Worm (Caenorhabditis elegans) whole organism, L4/young adult: ENCODE data around the gene rnr-2.
A peak's percentile ranks its signal among the peaks of the same experiment; 100 is the strongest.

ENCODE experiments used
- W03F9.2 ChIP-seq: fragments of 150-350 bp; optimal IDR thresholded peaks from 2 replicates; lab custom pipeline; 2014; ENCODE audit warnings: missing biosample characterization, missing genetic modification characterization
- dao-5 ChIP-seq: sonication (generic microtip); optimal IDR thresholded peaks from 2 replicates; lab custom pipeline; 2016; ENCODE audit warnings: missing genotype, missing genetic modification characterization, moderate library complexity, missing compliant biosample characterization
- him-1 ChIP-seq: sonication (generic microtip); optimal IDR thresholded peaks from 2 replicates; lab custom pipeline; 2016; ENCODE audit warnings: missing genotype, missing genetic modification reagents, missing genetic modification characterization, missing compliant biosample characterization

The rnr-2 gene

DNA sequence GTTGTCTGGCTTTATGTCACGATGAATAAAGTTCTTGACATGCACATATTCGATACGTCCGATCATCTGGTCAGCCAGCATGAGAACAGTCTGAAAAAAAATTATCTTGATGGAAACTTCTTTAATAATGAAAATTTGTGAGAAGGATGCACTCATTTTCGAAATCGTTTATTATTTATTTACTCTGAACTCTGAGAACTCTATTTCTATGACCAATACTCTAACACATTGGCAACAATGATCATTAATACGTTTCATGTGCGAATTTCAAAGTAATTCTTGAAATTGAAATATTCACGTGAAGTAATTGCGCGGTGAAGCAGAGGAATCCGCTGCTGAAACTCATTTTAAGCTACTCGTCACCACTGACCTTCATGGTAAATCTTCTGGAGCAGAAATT is 9.1 kb downstream of the rnr-2 start:
- no peak for TF ChIP-seq dao-5 (tag; lab: Kevin White, UChicago)
- no peak for TF ChIP-seq him-1 (tag; lab: Kevin White, UChicago)
- no peak for TF ChIP-seq W03F9.2 (tag; lab: Kevin White, UChicago)

DNA sequence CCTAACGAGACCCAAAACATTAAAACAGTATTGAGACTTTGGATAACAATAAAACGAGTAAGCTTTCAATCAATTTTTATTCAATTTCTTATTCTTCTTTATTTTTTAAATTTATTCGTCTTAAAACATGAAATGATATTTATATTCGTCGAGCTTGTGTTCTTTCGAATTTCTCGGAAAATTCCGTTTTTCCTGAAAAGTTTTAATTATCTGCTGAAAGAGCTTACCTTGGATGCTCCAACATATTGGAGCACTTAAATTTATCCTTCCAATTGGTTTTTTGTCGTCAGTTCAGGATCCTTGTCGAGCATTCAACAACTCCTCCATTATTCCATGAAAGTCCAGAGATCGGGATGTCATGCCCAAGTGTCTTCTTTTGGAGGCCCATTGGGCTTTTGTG is 11.3 kb downstream of the rnr-2 start:
- TF ChIP-seq dao-5 (tag; lab: Kevin White, UChicago) (no peak), him-1 (tag; lab: Kevin White, UChicago) (no peak), W03F9.2 (tag; lab: Kevin White, UChicago) (no peak)

DNA sequence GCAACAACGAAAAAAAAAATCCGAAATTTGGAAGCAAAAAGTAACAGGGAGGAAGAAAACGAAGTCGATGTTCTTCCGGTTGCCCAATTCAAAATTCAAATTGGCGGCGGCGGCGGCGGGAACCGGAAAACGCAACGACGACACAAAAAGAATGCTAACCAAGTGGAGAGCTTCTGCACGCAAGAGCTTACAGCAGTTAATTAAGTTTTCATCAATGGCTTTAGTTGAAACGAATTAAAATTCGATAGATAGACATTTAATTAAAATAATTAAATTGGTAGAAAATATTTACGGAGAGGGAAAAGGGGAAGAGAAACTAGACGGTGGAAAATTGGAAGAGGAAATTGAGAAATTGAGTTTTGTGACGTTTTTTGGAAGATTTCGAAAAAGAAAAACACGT is 24.5 kb downstream of the rnr-2 start:
- no peak for TF ChIP-seq W03F9.2 (tag; lab: Kevin White, UChicago)

ce11 chrIII:4068120-4068519 is 26.6 kb downstream of the rnr-2 start:
- TF ChIP-seq W03F9.2 (tag; lab: Kevin White, UChicago): no peak
- no peak for TF ChIP-seq dao-5 (tag; lab: Kevin White, UChicago)
- TF ChIP-seq him-1 (tag; lab: Kevin White, UChicago): no peak

DNA sequence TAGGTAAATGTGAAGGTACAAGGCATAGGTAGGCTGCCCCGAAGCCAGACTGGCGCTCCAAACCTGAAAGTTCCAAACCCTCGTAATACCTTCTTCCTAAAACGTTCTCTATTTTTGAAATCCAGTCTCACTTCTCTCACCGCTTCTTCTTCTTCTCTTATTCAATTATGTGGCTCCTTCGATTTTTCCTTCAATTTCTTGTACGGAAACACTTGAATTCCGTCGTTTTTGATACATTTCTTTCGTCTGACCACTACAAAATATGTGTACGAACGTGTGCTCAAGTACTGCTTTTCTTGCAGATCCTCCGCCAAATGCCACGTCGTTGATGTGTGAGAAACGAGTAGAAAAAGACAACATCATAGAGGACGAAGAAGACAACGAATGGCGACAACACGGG is 28.4 kb downstream of the rnr-2 start, which contains the start of gene unc-79:
Gene unc-79, plus strand, starts transcription at position 301 of the 400 bp plus-strand sequence.
- TF ChIP-seq dao-5 (tag; lab: Kevin White, UChicago) (no peak), W03F9.2 (tag; lab: Kevin White, UChicago) (no peak)

DNA sequence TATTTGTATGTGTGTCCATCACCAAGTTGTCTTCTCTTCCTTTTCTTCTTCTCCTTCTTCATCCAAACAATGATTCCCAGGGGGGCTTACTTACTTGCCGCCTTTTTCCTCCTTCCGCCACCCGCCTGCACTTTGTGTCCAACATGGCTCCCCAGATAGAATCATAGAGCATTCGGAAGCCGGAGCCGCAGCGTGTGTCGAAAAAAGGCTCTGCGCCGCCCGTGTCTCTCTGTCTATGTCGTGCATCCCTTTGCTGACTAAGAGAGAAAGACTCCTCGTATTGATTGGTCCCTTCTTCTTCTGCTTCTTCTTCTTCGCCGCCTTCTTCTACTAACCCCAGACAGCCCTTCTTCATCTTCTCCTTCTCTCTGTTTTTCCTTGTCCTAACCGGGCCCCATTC is 31.0 kb downstream of the rnr-2 start:
- TF ChIP-seq W03F9.2 (tag; lab: Kevin White, UChicago) (no peak), dao-5 (tag; lab: Kevin White, UChicago) (no peak), him-1 (tag; lab: Kevin White, UChicago) (peak; percentile 57)

DNA sequence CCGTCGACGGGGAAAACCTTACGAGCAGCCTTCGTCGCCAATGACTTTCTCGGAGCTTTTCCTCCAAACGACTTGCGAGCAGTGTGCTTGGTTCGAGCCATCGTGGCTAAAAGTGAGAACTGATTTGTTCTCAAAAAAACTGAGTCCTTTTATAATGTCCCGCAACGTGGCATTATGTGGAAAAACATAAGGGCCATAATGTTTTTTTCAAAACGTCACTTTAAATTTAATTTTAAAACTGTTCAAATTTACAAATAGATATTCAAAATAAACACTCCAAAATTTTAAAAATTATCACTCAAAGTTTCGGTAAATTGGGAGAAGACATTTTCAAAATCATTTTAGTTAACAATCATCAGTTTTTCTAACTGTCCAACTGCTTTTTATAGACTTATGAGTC is 34.7 kb downstream of the rnr-2 start, which contains the start of gene his-70:
Gene his-70, minus strand, starts transcription at position 101 of the 400 bp plus-strand sequence.
- TF ChIP-seq him-1 (tag; lab: Kevin White, UChicago) (no peak), dao-5 (tag; lab: Kevin White, UChicago) (no peak), W03F9.2 (tag; lab: Kevin White, UChicago) (no peak)

DNA sequence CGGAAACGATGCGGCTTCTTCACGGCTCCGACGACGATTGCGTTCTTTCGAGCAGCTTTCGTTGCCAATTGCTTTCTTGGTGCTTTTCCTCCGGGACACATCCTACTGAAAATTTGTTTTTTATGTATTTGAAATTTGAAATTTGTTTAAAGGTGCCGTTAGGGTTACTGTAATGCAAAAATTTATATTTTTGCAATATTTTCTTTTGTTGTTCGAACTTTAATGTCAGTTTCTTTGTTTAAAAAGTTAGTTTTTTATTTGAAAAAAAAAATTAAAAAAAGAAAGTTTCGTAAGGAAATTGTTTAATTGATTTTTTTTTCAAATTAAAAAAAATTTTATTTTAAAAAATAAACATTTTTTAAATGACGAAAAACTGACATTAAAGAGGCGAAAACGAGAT is 36.1 kb downstream of the rnr-2 start, which contains the start of gene his-69:
Gene his-69, minus strand, starts transcription at position 101 of the 400 bp plus-strand sequence.
- TF ChIP-seq W03F9.2 (tag; lab: Kevin White, UChicago) (no peak), dao-5 (tag; lab: Kevin White, UChicago) (no peak)

ce11 chrIII:4057894-4058293 is 36.8 kb downstream of the rnr-2 start, which contains the start of gene rcq-5:
Gene rcq-5 (minus strand): TSS chrIII:4057976.
- TF ChIP-seq W03F9.2 (tag; lab: Kevin White, UChicago): no peak
- no peak for TF ChIP-seq him-1 (tag; lab: Kevin White, UChicago)
- TF ChIP-seq dao-5 (tag; lab: Kevin White, UChicago): no peak

ce11 chrIII:4049150-4049549 is 45.6 kb downstream of the rnr-2 start:
- no peak for TF ChIP-seq him-1 (tag; lab: Kevin White, UChicago)
- no peak for TF ChIP-seq W03F9.2 (tag; lab: Kevin White, UChicago)
- TF ChIP-seq dao-5 (tag; lab: Kevin White, UChicago): no peak
